Fruit fly (Drosophila melanogaster): ENCODE measurements around the gene CG13694.

The CG13694 gene

dm6 chr2L:107476-108436 lies 8.5 kb downstream of the CG13694 start:
- TF ChIP-seq CG8478 (optimal IDR thresholded peaks at IDR 0.05), result no peak

- TF ChIP-seq EcR (GFP tag; optimal IDR thresholded peaks at IDR 0.05), result no peak
Observed at dm6 chr2L:107032-107431, 9.3 kb downstream of the CG13694 start.

dm6 chr2L:106540-106939 lies 9.7 kb downstream of the CG13694 start, which contains the start of the genes Nhe1 and Sam-S:
Gene Nhe1 (minus strand): TSS chr2L:106732.
Gene Sam-S (plus strand): TSS chr2L:106903.
- TF ChIP-seq pan (optimal IDR thresholded peaks at IDR 0.05) (no peak), usp (GFP tag; optimal IDR thresholded peaks at IDR 0.05) (no peak), Dll (optimal IDR thresholded peaks at IDR 0.05) (no peak), EcR (GFP tag; optimal IDR thresholded peaks at IDR 0.05) (no peak), CG8478 (optimal IDR thresholded peaks at IDR 0.05) (no peak), psq (optimal IDR thresholded peaks at IDR 0.05) (no peak)

- TF ChIP-seq EcR (GFP tag; optimal IDR thresholded peaks at IDR 0.05) (no peak), CG8478 (optimal IDR thresholded peaks at IDR 0.05) (no peak), usp (GFP tag; optimal IDR thresholded peaks at IDR 0.05) (no peak), psq (optimal IDR thresholded peaks at IDR 0.05) (no peak), pan (optimal IDR thresholded peaks at IDR 0.05) (no peak), Dll (optimal IDR thresholded peaks at IDR 0.05) (no peak)
Observed at dm6 chr2L:102161-102761, 14.0 kb downstream of the CG13694 start, which contains the start of gene Creld. Gene Creld (plus strand): TSS chr2L:102380.

- no peak for TF ChIP-seq psq (optimal IDR thresholded peaks at IDR 0.05)
- no peak for TF ChIP-seq Dll (optimal IDR thresholded peaks at IDR 0.05)
- TF ChIP-seq usp (GFP tag; optimal IDR thresholded peaks at IDR 0.05), result no peak
- no peak for TF ChIP-seq pan (optimal IDR thresholded peaks at IDR 0.05)
- TF ChIP-seq EcR (GFP tag; optimal IDR thresholded peaks at IDR 0.05), result no peak
- TF ChIP-seq CG8478 (optimal IDR thresholded peaks at IDR 0.05), result no peak
Observed at dm6 chr2L:94639-95059, 21.6 kb downstream of the CG13694 start, which contains the start of gene Zir. Gene Zir (plus strand): TSS chr2L:94739.

DNA sequence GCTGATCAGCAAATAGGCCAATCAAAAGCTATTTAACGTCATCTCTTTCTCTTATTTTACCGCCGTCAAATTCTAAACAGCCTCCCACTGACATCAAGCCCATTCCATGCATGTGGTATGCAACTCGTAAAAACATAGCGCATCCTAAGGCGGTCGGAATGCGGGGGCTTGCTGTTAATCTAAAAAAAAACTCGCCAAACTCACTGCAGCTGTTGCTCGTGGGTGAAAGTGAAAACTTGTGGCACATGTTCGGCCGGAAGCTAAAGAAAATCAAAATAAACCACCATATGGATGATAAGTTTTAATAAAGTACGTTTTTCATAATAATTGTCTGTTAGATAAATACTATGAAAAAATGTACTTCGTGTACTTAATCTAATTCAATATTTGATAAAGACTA lies 22.2 kb downstream of the CG13694 start:
- TF ChIP-seq Dll (optimal IDR thresholded peaks at IDR 0.05) (no peak), psq (optimal IDR thresholded peaks at IDR 0.05) (no peak), EcR (GFP tag; optimal IDR thresholded peaks at IDR 0.05) (no peak), CG8478 (optimal IDR thresholded peaks at IDR 0.05) (no peak), pan (optimal IDR thresholded peaks at IDR 0.05) (no peak), usp (GFP tag; optimal IDR thresholded peaks at IDR 0.05) (no peak)

DNA sequence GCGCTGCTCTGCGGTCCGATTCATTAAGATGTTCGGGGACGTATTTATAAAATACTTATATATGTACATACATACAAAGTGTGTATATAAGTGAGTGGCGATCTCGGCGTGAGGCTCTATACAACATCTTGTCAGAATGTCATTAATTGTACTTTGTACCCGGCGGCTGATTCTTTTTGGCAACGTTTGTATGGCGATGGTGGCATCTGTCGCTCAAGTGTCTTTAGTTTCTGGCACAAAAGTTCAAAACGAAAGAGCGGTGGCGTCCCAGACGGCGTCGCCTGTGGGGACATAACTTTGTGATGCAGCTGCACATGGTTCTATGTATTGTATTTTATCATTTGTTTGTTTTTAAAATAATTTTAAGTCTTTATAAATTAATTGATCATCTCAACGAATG lies 23.3 kb downstream of the CG13694 start:
- TF ChIP-seq pan (optimal IDR thresholded peaks at IDR 0.05), result no peak
- no peak for TF ChIP-seq usp (GFP tag; optimal IDR thresholded peaks at IDR 0.05)
- TF ChIP-seq EcR (GFP tag; optimal IDR thresholded peaks at IDR 0.05), result no peak
- no peak for TF ChIP-seq CG8478 (optimal IDR thresholded peaks at IDR 0.05)
- TF ChIP-seq Dll (optimal IDR thresholded peaks at IDR 0.05), result no peak
- TF ChIP-seq psq (optimal IDR thresholded peaks at IDR 0.05), result no peak

DNA sequence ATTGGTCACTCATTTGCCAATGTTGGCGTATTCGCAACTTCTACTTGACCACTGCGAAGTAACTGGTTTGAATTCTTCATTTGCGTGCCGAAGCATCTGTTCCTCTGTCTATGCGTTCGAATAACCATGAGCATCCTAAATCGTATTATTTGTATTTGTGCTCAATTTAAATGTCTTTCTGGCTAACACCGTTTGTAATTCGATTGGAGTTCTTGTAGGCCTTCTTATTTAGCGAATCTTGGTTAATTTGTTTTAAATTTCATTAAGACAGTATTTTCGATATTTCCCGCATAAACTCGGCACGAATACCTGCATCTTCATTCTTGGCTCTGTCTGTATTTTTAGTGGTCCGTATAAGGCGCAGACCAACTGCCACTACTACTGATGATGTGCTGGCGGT lies 24.5 kb downstream of the CG13694 start:
- TF ChIP-seq CG8478 (optimal IDR thresholded peaks at IDR 0.05), result no peak
- TF ChIP-seq pan (optimal IDR thresholded peaks at IDR 0.05), result no peak
- no peak for TF ChIP-seq EcR (GFP tag; optimal IDR thresholded peaks at IDR 0.05)
- TF ChIP-seq Dll (optimal IDR thresholded peaks at IDR 0.05), result no peak
- no peak for TF ChIP-seq usp (GFP tag; optimal IDR thresholded peaks at IDR 0.05)
- TF ChIP-seq psq (optimal IDR thresholded peaks at IDR 0.05), result no peak

dm6 chr2L:91333-91732 lies 25.0 kb downstream of the CG13694 start:
- TF ChIP-seq Dll (optimal IDR thresholded peaks at IDR 0.05) (no peak), EcR (GFP tag; optimal IDR thresholded peaks at IDR 0.05) (no peak), usp (GFP tag; optimal IDR thresholded peaks at IDR 0.05) (no peak), CG8478 (optimal IDR thresholded peaks at IDR 0.05) (no peak), pan (optimal IDR thresholded peaks at IDR 0.05) (no peak), psq (optimal IDR thresholded peaks at IDR 0.05) (no peak)

DNA sequence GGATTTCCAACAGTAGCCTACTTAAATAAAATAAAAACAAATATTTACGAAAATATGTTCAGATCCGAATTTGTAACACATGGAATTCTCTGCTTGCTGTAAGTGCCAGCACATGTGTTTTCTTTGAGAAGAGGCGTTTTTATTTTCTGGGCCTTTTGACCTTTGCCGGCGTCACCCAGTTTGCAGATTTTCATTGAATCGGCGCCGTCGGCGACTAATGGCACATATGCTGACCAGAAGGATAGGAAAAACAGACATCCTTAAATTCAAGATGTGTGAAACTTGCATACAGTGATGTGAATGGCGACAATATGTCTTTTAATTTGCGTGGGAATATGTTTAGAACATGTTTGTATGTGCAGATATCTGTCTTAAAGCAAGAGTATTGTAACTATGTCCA lies 26.2 kb downstream of the CG13694 start:
- TF ChIP-seq CG8478 (optimal IDR thresholded peaks at IDR 0.05) (no peak), pan (optimal IDR thresholded peaks at IDR 0.05) (no peak), EcR (GFP tag; optimal IDR thresholded peaks at IDR 0.05) (no peak), psq (optimal IDR thresholded peaks at IDR 0.05) (no peak), Dll (optimal IDR thresholded peaks at IDR 0.05) (no peak), usp (GFP tag; optimal IDR thresholded peaks at IDR 0.05) (no peak)

- no peak for TF ChIP-seq EcR (GFP tag; optimal IDR thresholded peaks at IDR 0.05)
- TF ChIP-seq pan (optimal IDR thresholded peaks at IDR 0.05), result no peak
- no peak for TF ChIP-seq CG8478 (optimal IDR thresholded peaks at IDR 0.05)
- TF ChIP-seq usp (GFP tag; optimal IDR thresholded peaks at IDR 0.05), result no peak
- no peak for TF ChIP-seq Dll (optimal IDR thresholded peaks at IDR 0.05)
- no peak for TF ChIP-seq psq (optimal IDR thresholded peaks at IDR 0.05)
Observed at dm6 chr2L:89158-89557, 27.1 kb downstream of the CG13694 start.

DNA sequence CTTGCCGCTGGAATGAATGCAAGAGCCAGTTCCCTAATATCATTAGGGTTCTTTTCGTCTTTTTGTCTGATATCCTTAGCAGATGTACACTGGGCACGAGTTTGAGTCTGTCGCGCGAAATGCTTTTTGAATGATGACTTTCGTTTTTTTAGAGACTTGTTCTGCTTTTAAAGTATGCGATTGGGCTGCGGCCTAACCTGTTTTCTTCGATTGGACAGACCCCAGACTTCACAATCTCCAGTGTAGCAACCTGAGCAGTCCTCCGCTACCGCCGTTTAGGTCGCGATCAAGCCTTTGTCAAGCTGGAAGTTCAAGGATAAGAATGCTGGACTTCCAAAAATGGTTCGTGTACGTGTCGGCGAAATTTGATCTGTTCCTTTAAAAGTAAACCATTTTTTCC lies 27.8 kb downstream of the CG13694 start:
- TF ChIP-seq psq (optimal IDR thresholded peaks at IDR 0.05) (no peak), Dll (optimal IDR thresholded peaks at IDR 0.05) (no peak), usp (GFP tag; optimal IDR thresholded peaks at IDR 0.05) (no peak), EcR (GFP tag; optimal IDR thresholded peaks at IDR 0.05) (no peak), pan (optimal IDR thresholded peaks at IDR 0.05) (no peak), CG8478 (optimal IDR thresholded peaks at IDR 0.05) (no peak)

All from whole organism.